Worm (Caenorhabditis elegans) whole organism, L3 larva: ENCODE data around the gene irld-21.

Experiments
- R02D3.7 ChIP-seq: fragments of 150-350 bp; optimal IDR thresholded peaks from 2 replicates; lab custom pipeline; 2014; ENCODE audit warnings: missing biosample characterization, missing genetic modification characterization
- ZK546.5 ChIP-seq: sonication (generic microtip); optimal IDR thresholded peaks from 2 replicates; lab custom pipeline; 2017; ENCODE audit warnings: missing biosample characterization, missing genetic modification characterization
- aly-2 ChIP-seq: fragments of 150-350 bp; optimal IDR thresholded peaks from 2 replicates; lab custom pipeline; 2014; ENCODE audit warnings: missing biosample characterization, missing genetic modification characterization
- ama-1 ChIP-seq: fragments of 150-350 bp; optimal IDR thresholded peaks from 2 replicates; lab custom pipeline; 2018
- ceh-16 ChIP-seq: sonication (generic microtip); optimal IDR thresholded peaks from 2 replicates; lab custom pipeline; 2017; ENCODE audit warnings: missing biosample characterization, missing genetic modification characterization
- ceh-28 ChIP-seq: fragments of 150-350 bp; optimal IDR thresholded peaks from 2 replicates; lab custom pipeline; 2014; ENCODE audit warnings: missing biosample characterization, missing genetic modification reagents, missing genetic modification characterization
- ceh-82 ChIP-seq: fragments of 150-350 bp; optimal IDR thresholded peaks from 2 replicates; lab custom pipeline; 2014; ENCODE audit warnings: missing biosample characterization, missing genetic modification characterization
- ceh-9 ChIP-seq: sonication (generic microtip); optimal IDR thresholded peaks from 2 replicates; lab custom pipeline; 2018; ENCODE audit warnings: missing biosample characterization, missing genetic modification characterization
- daf-12 ChIP-seq: fragments of 150-350 bp; optimal IDR thresholded peaks from 2 replicates; lab custom pipeline; 2014; ENCODE audit warnings: missing biosample characterization, missing genetic modification reagents, missing genetic modification characterization
- egl-5 ChIP-seq: fragments of 150-350 bp; optimal IDR thresholded peaks from 2 replicates; lab custom pipeline; 2017; ENCODE audit warnings: missing biosample characterization, missing genetic modification reagents, missing genetic modification characterization, inconsistent platforms
- elt-2 ChIP-seq: sonication (generic microtip); optimal IDR thresholded peaks from 2 replicates; lab custom pipeline; 2016; ENCODE audit warnings: missing genetic modification reagents, mild to moderate bottlenecking, missing genetic modification characterization, missing compliant biosample characterization
- elt-3 ChIP-seq, 3 experiments: fragments of 150-350 bp in 1 of 3; sonication (generic microtip) in 2 of 3; optimal IDR thresholded peaks; 2 replicates in 2 of 3; 4 replicates in 1 of 3; lab custom pipeline; 2014 to 2017; ENCODE audit warnings: missing biosample characterization in 3 of 3, missing genetic modification characterization in 3 of 3
- eor-1 ChIP-seq, 2 experiments: fragments of 150-350 bp; optimal IDR thresholded peaks; 2 replicates each; lab custom pipeline; 2014 to 2018; ENCODE audit warnings: missing biosample characterization in 2 of 2, missing genetic modification characterization in 2 of 2
- fkh-10 ChIP-seq: sonication (generic microtip); optimal IDR thresholded peaks from 2 replicates; lab custom pipeline; 2017; ENCODE audit warnings: missing biosample characterization, missing genetic modification reagents, missing genetic modification characterization
- fkh-2 ChIP-seq: fragments of 150-350 bp; optimal IDR thresholded peaks from 2 replicates; lab custom pipeline; 2014; ENCODE audit warnings: missing biosample characterization, missing genetic modification reagents, missing genetic modification characterization
- hmg-11 ChIP-seq: sonication (generic microtip); optimal IDR thresholded peaks from 2 replicates; lab custom pipeline; 2016; ENCODE audit warnings: missing genetic modification characterization, missing compliant biosample characterization
- jun-1 ChIP-seq: fragments of 150-350 bp; optimal IDR thresholded peaks from 2 replicates; lab custom pipeline; 2014; ENCODE audit warnings: missing biosample characterization, missing genetic modification reagents, missing genetic modification characterization
- lin-15B ChIP-seq: fragments of 150-350 bp; optimal IDR thresholded peaks from 2 replicates; lab custom pipeline; 2014; ENCODE audit warnings: missing biosample characterization, missing genetic modification characterization
- lin-39 ChIP-seq: fragments of 150-350 bp; optimal IDR thresholded peaks from 2 replicates; lab custom pipeline; 2018; ENCODE audit warnings: missing biosample characterization, missing genetic modification reagents, missing genetic modification characterization
- lsy-12 ChIP-seq: sonication (generic microtip); optimal IDR thresholded peaks from 2 replicates; lab custom pipeline; 2016; ENCODE audit warnings: mild to moderate bottlenecking, missing genetic modification characterization, missing compliant biosample characterization
- mdl-1 ChIP-seq: fragments of 150-350 bp; optimal IDR thresholded peaks from 2 replicates; lab custom pipeline; 2014; ENCODE audit warnings: missing biosample characterization, missing genetic modification characterization
- mml-1 ChIP-seq: fragments of 150-350 bp; sonication (generic microtip); optimal IDR thresholded peaks from 3 replicates; lab custom pipeline; 2014; ENCODE audit warnings: missing biosample characterization, missing genetic modification characterization
- nfya-1 ChIP-seq: sonication (generic microtip); optimal IDR thresholded peaks from 2 replicates; lab custom pipeline; 2017; ENCODE audit warnings: missing genetic modification characterization, mild to moderate bottlenecking, missing compliant biosample characterization, antibody characterized with exemption, moderate library complexity; ENCODE audit not compliant: insufficient read depth
- nhr-11 ChIP-seq: fragments of 150-350 bp; optimal IDR thresholded peaks from 2 replicates; lab custom pipeline; 2014; ENCODE audit warnings: missing biosample characterization, missing genetic modification characterization
- nhr-12 ChIP-seq: fragments of 150-350 bp; optimal IDR thresholded peaks from 2 replicates; lab custom pipeline; 2014; ENCODE audit warnings: missing biosample characterization, missing genetic modification characterization
- nhr-237 ChIP-seq: fragments of 150-350 bp; optimal IDR thresholded peaks from 2 replicates; lab custom pipeline; 2014; ENCODE audit warnings: missing biosample characterization, missing genetic modification characterization
- nhr-25 ChIP-seq: sonication (generic microtip); optimal IDR thresholded peaks from 2 replicates; lab custom pipeline; 2017; ENCODE audit warnings: missing biosample characterization, missing genetic modification characterization
- nhr-28 ChIP-seq: fragments of 150-350 bp; optimal IDR thresholded peaks from 2 replicates; lab custom pipeline; 2014; ENCODE audit warnings: missing biosample characterization, missing genetic modification characterization
- nhr-43 ChIP-seq: sonication (generic microtip); optimal IDR thresholded peaks from 2 replicates; lab custom pipeline; 2016; ENCODE audit warnings: mild to moderate bottlenecking, missing genetic modification characterization, missing compliant biosample characterization; ENCODE audit not compliant: poor library complexity, severe bottlenecking
- nhr-67 ChIP-seq: fragments of 150-350 bp; optimal IDR thresholded peaks from 2 replicates; lab custom pipeline; 2014; ENCODE audit warnings: missing biosample characterization, missing genetic modification characterization
- nhr-76 ChIP-seq: fragments of 150-350 bp; sonication (generic microtip); optimal IDR thresholded peaks from 5 replicates; lab custom pipeline; 2014; ENCODE audit warnings: missing biosample characterization, missing genetic modification characterization
- nhr-77 ChIP-seq: fragments of 150-350 bp; optimal IDR thresholded peaks from 2 replicates; lab custom pipeline; 2014; ENCODE audit warnings: missing biosample characterization, missing genetic modification characterization
- pha-4 ChIP-seq: fragments of 150-350 bp; optimal IDR thresholded peaks from 2 replicates; lab custom pipeline; 2014; ENCODE audit warnings: missing biosample characterization, missing genetic modification reagents, missing genetic modification characterization
- pqm-1 ChIP-seq: fragments of 150-350 bp; optimal IDR thresholded peaks from 2 replicates; lab custom pipeline; 2017; ENCODE audit warnings: missing biosample characterization, missing genetic modification characterization, inconsistent platforms
- sea-2 ChIP-seq: fragments of 150-350 bp; sonication (generic microtip); optimal IDR thresholded peaks from 4 replicates; lab custom pipeline; 2014; ENCODE audit warnings: missing biosample characterization, missing genetic modification reagents, missing genetic modification characterization
- skn-1 ChIP-seq: fragments of 150-350 bp; optimal IDR thresholded peaks from 2 replicates; lab custom pipeline; 2014; ENCODE audit warnings: missing biosample characterization, missing genetic modification characterization
- snpc-4 ChIP-seq: fragments of 150-350 bp; optimal IDR thresholded peaks from 2 replicates; lab custom pipeline; 2014; ENCODE audit warnings: missing biosample characterization, missing genetic modification characterization
- tbx-2 ChIP-seq: sonication (generic microtip); optimal IDR thresholded peaks from 2 replicates; lab custom pipeline; 2016; ENCODE audit warnings: mild to moderate bottlenecking, missing genetic modification characterization, missing compliant biosample characterization
- unc-39 ChIP-seq: sonication (generic microtip); optimal IDR thresholded peaks from 4 replicates; lab custom pipeline; 2017; ENCODE audit warnings: missing biosample characterization, missing genetic modification characterization
- unc-62 ChIP-seq: fragments of 150-350 bp; sonication (generic microtip); optimal IDR thresholded peaks from 4 replicates; lab custom pipeline; 2014; ENCODE audit warnings: missing biosample characterization, missing genetic modification reagents, missing genetic modification characterization
- zag-1 ChIP-seq: fragments of 150-350 bp; optimal IDR thresholded peaks from 2 replicates; lab custom pipeline; 2014; ENCODE audit warnings: missing biosample characterization, missing genetic modification characterization
- ztf-11 ChIP-seq: fragments of 150-350 bp; optimal IDR thresholded peaks from 2 replicates; lab custom pipeline; 2014; ENCODE audit warnings: missing biosample characterization, missing genetic modification characterization
- ztf-4 ChIP-seq: fragments of 150-350 bp; optimal IDR thresholded peaks from 2 replicates; lab custom pipeline; 2014; ENCODE audit warnings: missing biosample characterization, missing genetic modification characterization

Gene irld-21

DNA sequence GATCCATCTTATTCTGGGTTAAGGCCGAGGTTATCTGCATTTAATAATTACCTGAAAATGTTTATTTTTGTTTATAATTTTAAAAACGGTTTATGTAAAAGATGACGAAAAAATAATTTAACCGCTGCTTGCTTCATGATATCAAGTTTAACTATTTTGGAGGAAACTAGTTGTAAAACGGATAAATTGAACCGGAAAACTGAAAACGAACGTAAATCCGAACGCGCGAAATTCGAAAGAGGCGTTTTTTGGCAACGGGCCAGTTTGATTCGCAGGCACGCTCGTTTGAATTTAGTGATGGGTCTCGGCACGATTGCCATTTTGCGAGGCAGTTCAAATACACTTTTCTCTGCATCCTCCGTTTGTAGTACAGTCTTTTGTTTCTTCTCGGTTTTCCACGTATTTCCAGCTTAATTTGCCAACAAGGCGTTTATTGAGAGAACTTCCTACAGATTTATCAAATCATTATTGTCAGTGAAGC is 6.8 kb upstream of the irld-21 start, which contains the start of the genes gtbp-1 and K08F4.3:
Gene gtbp-1, minus strand, starts transcription at position 51 of the 481 bp plus-strand sequence.
Gene K08F4.3, plus strand, starts transcription at position 352 of the 481 bp plus-strand sequence.
- no peak for TF ChIP-seq unc-62 (GFP tag; lab: Kevin White, UChicago)
- peak; percentile 77 for TF ChIP-seq lin-39 (tag; lab: Kevin White, UChicago)
- TF ChIP-seq snpc-4 (tag; lab: Kevin White, UChicago), result peak; percentile 42
- peak; percentile 20 for TF ChIP-seq ceh-82 (tag; lab: Kevin White, UChicago)
- TF ChIP-seq pqm-1, result peak; percentile 28
- no peak for TF ChIP-seq nhr-76 (tag; lab: Kevin White, UChicago)
- TF ChIP-seq aly-2 (tag; lab: Kevin White, UChicago), result no peak
- peak; percentile 88 for TF ChIP-seq pha-4 (tag; lab: Kevin White, UChicago)
- peak; percentile 20 for TF ChIP-seq R02D3.7
- no peak for TF ChIP-seq zag-1 (tag; lab: Kevin White, UChicago)
- no peak for TF ChIP-seq daf-12
- TF ChIP-seq sea-2 (GFP tag; lab: Kevin White, UChicago), result no peak
- no peak for TF ChIP-seq nhr-237 (tag; lab: Kevin White, UChicago)
- no peak for TF ChIP-seq nhr-67 (tag; lab: Kevin White, UChicago)
- TF ChIP-seq nfya-1 (tag; lab: Kevin White, UChicago), result peak; percentile 90
- TF ChIP-seq nhr-12, result no peak
- TF ChIP-seq ceh-16 (tag; lab: Kevin White, UChicago), result no peak
- no peak for TF ChIP-seq ceh-9 (tag; lab: Kevin White, UChicago)
- TF ChIP-seq nhr-25, result peak; percentile 81
- TF ChIP-seq fkh-10 (GFP tag; lab: Kevin White, UChicago), result no peak
- TF ChIP-seq lin-15B, result peak; percentile 94
- TF ChIP-seq elt-2 (tag; lab: Kevin White, UChicago), result peak; percentile 46
- TF ChIP-seq ama-1, result peak; percentile 23
- no peak for TF ChIP-seq fkh-2 (tag; lab: Kevin White, UChicago)
- no peak for TF ChIP-seq mml-1
- no peak for TF ChIP-seq hmg-11 (tag; lab: Kevin White, UChicago)
- peak in 1 of 3 experiments; percentile 12 for TF ChIP-seq elt-3 (tag; optimal IDR thresholded peaks at IDR 0.05; lab: Kevin White, UChicago)
- peak; percentile 28 for TF ChIP-seq nhr-43
- TF ChIP-seq egl-5, result peak; percentile 94
- TF ChIP-seq ZK546.5 (tag; lab: Kevin White, UChicago), result peak; percentile 51
- no peak for TF ChIP-seq mdl-1

DNA sequence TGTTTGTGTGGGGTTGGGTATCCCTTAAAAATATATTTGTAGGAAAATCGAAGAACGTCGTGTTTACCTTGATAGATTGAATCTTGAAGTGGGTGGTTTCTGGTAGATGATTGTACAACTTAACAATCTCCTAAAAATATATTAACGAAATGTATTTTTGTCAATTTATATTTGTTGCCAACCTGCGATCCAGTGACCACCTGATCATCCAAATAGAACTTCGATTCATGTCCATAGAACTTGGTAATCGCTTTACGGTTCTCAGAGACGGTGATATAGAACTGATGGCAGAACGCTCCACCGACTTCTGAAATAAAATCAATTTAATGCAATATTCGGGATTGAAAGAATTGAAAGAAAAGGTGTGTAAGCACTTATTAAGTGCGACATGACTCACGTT is 6.3 kb upstream of the irld-21 start:
- TF ChIP-seq jun-1 (no peak), nhr-77 (tag; lab: Kevin White, UChicago) (no peak), nhr-11 (no peak), tbx-2 (tag; lab: Kevin White, UChicago) (no peak), R02D3.7 (no peak), ceh-28 (tag; lab: Kevin White, UChicago) (no peak), unc-39 (tag; lab: Kevin White, UChicago) (no peak), pqm-1 (no peak), ceh-16 (tag; lab: Kevin White, UChicago) (no peak), lsy-12 (tag; lab: Kevin White, UChicago) (no peak), nhr-28 (tag; lab: Kevin White, UChicago) (no peak)

DNA sequence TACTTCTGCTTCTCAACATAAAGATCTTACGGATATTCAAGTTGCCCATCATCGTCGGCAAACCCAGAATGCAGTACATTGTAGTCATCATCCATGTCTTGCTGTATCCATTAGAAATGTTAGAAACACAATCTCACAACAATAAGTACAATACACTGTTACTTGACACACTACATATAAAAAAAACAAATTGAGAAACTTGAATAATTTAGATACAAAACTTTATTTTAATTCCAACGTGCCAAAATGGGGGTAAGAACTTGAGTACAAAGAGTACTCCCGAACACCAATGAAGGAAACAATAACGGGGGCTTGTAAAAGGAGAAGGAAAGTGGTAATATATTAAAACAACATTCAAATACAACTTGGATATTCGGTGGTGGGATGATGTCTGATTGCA is 4.4 kb upstream of the irld-21 start, which contains the start of gene ctf-18:
Gene ctf-18, minus strand, starts transcription at position 101 of the 400 bp plus-strand sequence.
- TF ChIP-seq fkh-2 (tag; lab: Kevin White, UChicago), result no peak
- TF ChIP-seq pha-4 (tag; lab: Kevin White, UChicago), result no peak
- no peak for TF ChIP-seq elt-3 (tag; optimal IDR thresholded peaks at IDR 0.05; lab: Kevin White, UChicago)
- no peak for TF ChIP-seq skn-1 (tag; lab: Kevin White, UChicago)
- no peak for TF ChIP-seq egl-5
- no peak for TF ChIP-seq unc-39 (tag; lab: Kevin White, UChicago)
- no peak for TF ChIP-seq pqm-1
- TF ChIP-seq nhr-237 (tag; lab: Kevin White, UChicago), result no peak
- TF ChIP-seq mdl-1, result no peak
- TF ChIP-seq ztf-11 (tag; lab: Kevin White, UChicago), result no peak
- no peak for TF ChIP-seq ama-1
- TF ChIP-seq lin-15B, result no peak
- TF ChIP-seq eor-1 (tag; optimal IDR thresholded peaks at IDR 0.05; lab: Kevin White, UChicago), result no peak
- TF ChIP-seq ceh-16 (tag; lab: Kevin White, UChicago), result no peak
- TF ChIP-seq snpc-4 (tag; lab: Kevin White, UChicago), result no peak
- no peak for TF ChIP-seq jun-1
- no peak for TF ChIP-seq nfya-1 (tag; lab: Kevin White, UChicago)
- no peak for TF ChIP-seq ztf-4
- TF ChIP-seq tbx-2 (tag; lab: Kevin White, UChicago), result no peak
- no peak for TF ChIP-seq daf-12
